Worm (Caenorhabditis elegans) whole organism, mixed stage, embryonic: ENCODE measurements around the gene rab-14.

Experiments
- bed-3 ChIP-seq: fragments of 200-800 bp; sonication (Bioruptor generic); optimal IDR thresholded peaks from 3 replicates; lab custom pipeline; 2018; ENCODE audit warnings: mild to moderate bottlenecking, missing genetic modification characterization, moderate library complexity, missing compliant biosample characterization
- ceh-83 ChIP-seq: fragments of 200-800 bp; sonication (Bioruptor generic); optimal IDR thresholded peaks from 2 replicates; lab custom pipeline; 2018; ENCODE audit warnings: mild to moderate bottlenecking, missing genetic modification characterization, missing compliant biosample characterization
- ces-1 ChIP-seq: fragments of 150-350 bp; optimal IDR thresholded peaks from 2 replicates; lab custom pipeline; 2014; ENCODE audit warnings: missing biosample characterization, missing genetic modification reagents, missing genetic modification characterization
- elt-1 ChIP-seq: sonication (generic microtip); optimal IDR thresholded peaks from 2 replicates; lab custom pipeline; 2017; ENCODE audit warnings: missing genetic modification characterization, mild to moderate bottlenecking, missing compliant biosample characterization, antibody characterized with exemption, moderate library complexity, borderline replicate concordance; ENCODE audit not compliant: insufficient read depth
- flh-1 ChIP-seq: fragments of 200-800 bp; sonication (Bioruptor generic); optimal IDR thresholded peaks from 2 replicates; lab custom pipeline; 2018; ENCODE audit warnings: mild to moderate bottlenecking, missing genetic modification characterization, moderate library complexity, missing compliant biosample characterization
- mep-1 ChIP-seq: fragments of 150-350 bp; optimal IDR thresholded peaks from 2 replicates; lab custom pipeline; 2017; ENCODE audit warnings: missing biosample characterization, missing genetic modification reagents, missing genetic modification characterization, inconsistent platforms
- nhr-237 ChIP-seq: fragments of 150-350 bp; optimal IDR thresholded peaks from 2 replicates; lab custom pipeline; 2014; ENCODE audit warnings: missing biosample characterization, missing genetic modification characterization
- nhr-76 ChIP-seq: sonication (generic microtip); optimal IDR thresholded peaks from 2 replicates; lab custom pipeline; 2017; ENCODE audit warnings: missing biosample characterization, missing genetic modification characterization
- pha-4 ChIP-seq: fragments of 150-350 bp; optimal IDR thresholded peaks from 2 replicates; lab custom pipeline; 2018; ENCODE audit warnings: missing biosample characterization, missing genetic modification reagents, missing genetic modification characterization
- tbx-8 ChIP-seq: fragments of 200-800 bp; sonication (Bioruptor generic); optimal IDR thresholded peaks from 2 replicates; lab custom pipeline; 2018; ENCODE audit warnings: mild to moderate bottlenecking, missing genetic modification characterization, moderate library complexity, missing compliant biosample characterization
- unc-62 ChIP-seq: fragments of 150-350 bp; optimal IDR thresholded peaks from 2 replicates; lab custom pipeline; 2014; ENCODE audit warnings: missing biosample characterization, missing genetic modification reagents, missing genetic modification characterization
- ztf-11 ChIP-seq: fragments of 150-350 bp; optimal IDR thresholded peaks from 2 replicates; lab custom pipeline; 2014; ENCODE audit warnings: missing biosample characterization, missing genetic modification characterization

ce11 chrX:15564338-15564737 is 42.1 kb downstream of the rab-14 start:
- TF ChIP-seq pha-4 (tag; lab: Kevin White, UChicago) = no peak
- TF ChIP-seq flh-1 (GFP tag; lab: Kevin White, UChicago) = no peak
- TF ChIP-seq nhr-76 (tag; lab: Kevin White, UChicago) = no peak
- TF ChIP-seq unc-62 (GFP tag; lab: Kevin White, UChicago) = no peak
- TF ChIP-seq ztf-11 (tag; lab: Kevin White, UChicago) = no peak
- no peak for TF ChIP-seq tbx-8 (GFP tag; lab: Kevin White, UChicago)
- TF ChIP-seq ceh-83 (GFP tag; lab: Kevin White, UChicago) = no peak
- no peak for TF ChIP-seq elt-1
- no peak for TF ChIP-seq nhr-237
- TF ChIP-seq bed-3 = no peak
- no peak for TF ChIP-seq ces-1 (GFP tag; lab: Kevin White, UChicago)
- TF ChIP-seq mep-1 (tag; lab: Kevin White, UChicago) = no peak
